Fruit fly (Drosophila melanogaster) whole organism, embryonic: Measurements from ENCODE around the gene Cnot4.

Experiments
- ATbp ChIP-seq: fragments of 200-800 bp; sonication (Bioruptor generic); optimal IDR thresholded peaks from 2 replicates; lab custom pipeline; 2017; ENCODE audit warnings: missing biosample characterization, mild to moderate bottlenecking, missing genetic modification characterization, missing genetic modification reagents
- Antp ChIP-seq: fragments of 200-800 bp; sonication (Bioruptor generic); optimal IDR thresholded peaks from 3 replicates; lab custom pipeline; 2016; ENCODE audit warnings: missing biosample characterization, missing genetic modification characterization
- CG10209 ChIP-seq: fragments of 200-800 bp; sonication (Bioruptor generic); optimal IDR thresholded peaks from 3 replicates; lab custom pipeline; 2017; ENCODE audit warnings: missing biosample characterization, mild to moderate bottlenecking, missing genetic modification characterization, missing genetic modification reagents
- CG10654 ChIP-seq: fragments of 200-800 bp; sonication (Bioruptor generic); optimal IDR thresholded peaks from 2 replicates; lab custom pipeline; 2016; ENCODE audit warnings: missing biosample characterization, missing genetic modification characterization
- CG10979 ChIP-seq: fragments of 200-800 bp; sonication (Bioruptor generic); optimal IDR thresholded peaks from 2 replicates; lab custom pipeline; 2018; ENCODE audit warnings: missing biosample characterization, mild to moderate bottlenecking, missing genetic modification characterization, moderate library complexity
- CG11247 ChIP-seq: fragments of 200-800 bp; sonication (Bioruptor generic); IDR thresholded peaks from 2 replicates; pipeline ENCODE4 v1.3.6; 2022; ENCODE audit warnings: missing biosample characterization, missing genetic modification characterization
- CG11723 ChIP-seq: fragments of 200-800 bp; sonication (Bioruptor generic); optimal IDR thresholded peaks from 2 replicates; lab custom pipeline; 2017; ENCODE audit warnings: missing biosample characterization, mild to moderate bottlenecking, missing genetic modification characterization
- CG12942 ChIP-seq: fragments of 200-800 bp; sonication (Bioruptor generic); optimal IDR thresholded peaks from 3 replicates; lab custom pipeline; 2016; ENCODE audit warnings: missing biosample characterization, missing genetic modification characterization
- CG14441 ChIP-seq: fragments of 200-800 bp; sonication (Bioruptor generic); IDR thresholded peaks from 2 replicates; pipeline ENCODE4 v1.3.6; 2022; ENCODE audit warnings: missing biosample characterization, missing genetic modification characterization
- CG15601 ChIP-seq: fragments of 200-800 bp; sonication (Bioruptor generic); optimal IDR thresholded peaks from 3 replicates; lab custom pipeline; 2019; ENCODE audit warnings: missing biosample characterization, mild to moderate bottlenecking, missing genetic modification characterization, moderate library complexity
- CG2202 ChIP-seq: fragments of 200-800 bp; sonication (Bioruptor generic); optimal IDR thresholded peaks from 2 replicates; lab custom pipeline; 2018; ENCODE audit warnings: missing biosample characterization, mild to moderate bottlenecking, missing genetic modification characterization
- CG2712 ChIP-seq: fragments of 200-800 bp; optimal IDR thresholded peaks from 3 replicates; lab custom pipeline; 2019; ENCODE audit warnings: missing biosample characterization, mild to moderate bottlenecking, missing genetic modification characterization, moderate library complexity
- CG2875 ChIP-seq: fragments of 200-800 bp; sonication (Bioruptor generic); optimal IDR thresholded peaks from 2 replicates; lab custom pipeline; 2017; ENCODE audit warnings: missing biosample characterization, mild to moderate bottlenecking, missing genetic modification characterization, missing genetic modification reagents
- CG32532 ChIP-seq: fragments of 200-800 bp; sonication (Bioruptor generic); IDR thresholded peaks from 2 replicates; pipeline ENCODE4 v1.3.6; 2022; ENCODE audit warnings: missing biosample characterization, missing genetic modification characterization
- CG34224 ChIP-seq: fragments of 200-800 bp; sonication (Bioruptor generic); IDR thresholded peaks from 3 replicates; pipeline ENCODE4 v1.3.6; 2022; ENCODE audit warnings: missing biosample characterization, missing genetic modification characterization; ENCODE audit not compliant: partially characterized antibody
- CG3726 ChIP-seq: fragments of 200-800 bp; sonication (Bioruptor generic); IDR thresholded peaks from 3 replicates; pipeline ENCODE4, ENCODE4 v1.3.6; 2022; ENCODE audit warnings: missing biosample characterization, missing genetic modification characterization
- CG3838 ChIP-seq: fragments of 200-800 bp; sonication (Bioruptor generic); optimal IDR thresholded peaks from 3 replicates; lab custom pipeline; 2016; ENCODE audit warnings: missing biosample characterization, missing genetic modification characterization
- CG3847 ChIP-seq: fragments of 200-800 bp; sonication (Bioruptor generic); IDR thresholded peaks from 2 replicates; pipeline ENCODE4 v1.3.6; 2022; ENCODE audit warnings: missing biosample characterization, missing genetic modification characterization
- CG5953 ChIP-seq: fragments of 200-800 bp; sonication (Bioruptor generic); IDR thresholded peaks from 2 replicates; pipeline ENCODE4 v1.3.6; 2022; ENCODE audit warnings: missing biosample characterization, missing genetic modification characterization
- CG6854 ChIP-seq: fragments of 200-800 bp; sonication (Bioruptor generic); optimal IDR thresholded peaks from 3 replicates; lab custom pipeline; 2017; ENCODE audit warnings: missing biosample characterization, mild to moderate bottlenecking, missing genetic modification characterization
- CG8089 ChIP-seq: fragments of 200-800 bp; sonication (Bioruptor generic); optimal IDR thresholded peaks from 3 replicates; lab custom pipeline; 2016; ENCODE audit warnings: missing biosample characterization, missing genetic modification characterization
- CG8765 ChIP-seq: fragments of 200-800 bp; sonication (Bioruptor generic); IDR thresholded peaks from 2 replicates; pipeline ENCODE4 v1.3.6; 2022; ENCODE audit warnings: missing biosample characterization, missing genetic modification characterization
- CG9437 ChIP-seq: fragments of 200-800 bp; sonication (Bioruptor generic); optimal IDR thresholded peaks from 2 replicates; lab custom pipeline; 2018; ENCODE audit warnings: missing biosample characterization, mild to moderate bottlenecking, missing genetic modification characterization
- CoRest ChIP-seq: fragments of 200-800 bp; sonication (Bioruptor generic); optimal IDR thresholded peaks from 3 replicates; lab custom pipeline; 2018; ENCODE audit warnings: missing biosample characterization, mild to moderate bottlenecking, missing genetic modification characterization, moderate library complexity
- Ets65A ChIP-seq: fragments of 200-800 bp; sonication (Bioruptor generic); peaks from one replicate; lab custom pipeline; 2016; ENCODE audit warnings: missing biosample characterization, missing genetic modification characterization
- Ets97D ChIP-seq: fragments of 200-800 bp; sonication (Bioruptor generic); optimal IDR thresholded peaks from 3 replicates; lab custom pipeline; 2016; ENCODE audit warnings: missing biosample characterization, missing genetic modification characterization
- Fer2 ChIP-seq: fragments of 200-800 bp; sonication (Bioruptor generic); optimal IDR thresholded peaks from 2 replicates; lab custom pipeline; 2018; ENCODE audit warnings: missing biosample characterization, mild to moderate bottlenecking, missing genetic modification characterization, moderate library complexity
- Hr78 ChIP-seq, 2 experiments: fragments of 200-800 bp in 1 of 2; fragments of >200 bp in 1 of 2; sonication (Bioruptor generic) in 1 of 2; optimal IDR thresholded peaks; 2 replicates each; lab custom pipeline; 2017 to 2019; ENCODE audit warnings: missing biosample characterization in 2 of 2, missing genetic modification characterization in 2 of 2, mild to moderate bottlenecking in 1 of 2, moderate library complexity in 1 of 2
- Max ChIP-seq: fragments of 200-800 bp; sonication (Bioruptor generic); optimal IDR thresholded peaks from 2 replicates; lab custom pipeline; 2016; ENCODE audit warnings: missing biosample characterization, mild to moderate bottlenecking, missing genetic modification characterization
- NK7.1 ChIP-seq: fragments of 200-800 bp; sonication (Bioruptor generic); optimal IDR thresholded peaks from 3 replicates; lab custom pipeline; 2016; ENCODE audit warnings: missing biosample characterization, missing genetic modification characterization
- Nf-YB ChIP-seq: fragments of 200-800 bp; sonication (Bioruptor generic); optimal IDR thresholded peaks from 3 replicates; lab custom pipeline; 2019; ENCODE audit warnings: missing biosample characterization, mild to moderate bottlenecking, missing genetic modification characterization, moderate library complexity
- TFAM ChIP-seq: fragments of 200-800 bp; sonication (Bioruptor generic); optimal IDR thresholded peaks from 2 replicates; lab custom pipeline; 2017; ENCODE audit warnings: missing biosample characterization, missing genetic modification characterization, inconsistent platforms
- Vsx1 ChIP-seq: fragments of 200-800 bp; sonication (Bioruptor generic); optimal IDR thresholded peaks from 2 replicates; lab custom pipeline; 2017; ENCODE audit warnings: missing biosample characterization, mild to moderate bottlenecking, missing genetic modification characterization, missing genetic modification reagents
- Xbp1 ChIP-seq: fragments of 200-800 bp; sonication (Bioruptor generic); optimal IDR thresholded peaks from 3 replicates; lab custom pipeline; 2016; ENCODE audit warnings: missing biosample characterization, mild to moderate bottlenecking, missing genetic modification characterization
- ap ChIP-seq: fragments of 200-800 bp; sonication (Bioruptor generic); IDR thresholded peaks from 2 replicates; pipeline ENCODE4 v1.3.6; 2022; ENCODE audit warnings: missing biosample characterization, missing genetic modification characterization
- ara ChIP-seq: fragments of 200-800 bp; sonication (Bioruptor generic); IDR thresholded peaks from 2 replicates; pipeline ENCODE4 v1.3.6; 2022; ENCODE audit warnings: missing biosample characterization, missing genetic modification characterization
- chif ChIP-seq, 2 experiments: fragments of 200-800 bp; sonication (Bioruptor generic); optimal IDR thresholded peaks; 3 replicates each; lab custom pipeline; 2016; ENCODE audit warnings: missing biosample characterization in 2 of 2, missing genetic modification characterization in 2 of 2
- croc ChIP-seq: fragments of 200-800 bp; sonication (Bioruptor generic); conservative IDR thresholded peaks from 3 replicates; pipeline ENCODE4 v1.3.6; 2022; ENCODE audit warnings: missing biosample characterization, missing genetic modification characterization
- dpn ChIP-seq, 2 experiments: fragments of 200-800 bp; sonication (Bioruptor generic); optimal IDR thresholded peaks; 3 replicates each; lab custom pipeline; 2016; ENCODE audit warnings: missing biosample characterization in 2 of 2, missing genetic modification characterization in 2 of 2
- ewg ChIP-seq: fragments of 200-800 bp; sonication (Bioruptor generic); optimal IDR thresholded peaks from 3 replicates; lab custom pipeline; 2017; ENCODE audit warnings: mild to moderate bottlenecking, missing biosample characterization, missing genetic modification reagents, missing genetic modification characterization
- hkb ChIP-seq, 2 experiments: fragments of 200-800 bp in 1 of 2; fragments of >200 bp in 1 of 2; sonication (Bioruptor generic) in 1 of 2; IDR thresholded peaks in 1 of 2; optimal IDR thresholded peaks in 1 of 2; 2 replicates each; pipeline versions ENCODE4 v1.3.6 to Lab custom; 2017 to 2022; ENCODE audit warnings: missing biosample characterization in 1 of 2, missing genetic modification characterization in 1 of 2
- ken ChIP-seq: fragments of 200-800 bp; sonication (Bioruptor generic); IDR thresholded peaks from 3 replicates; pipeline ENCODE4 v1.3.6; 2022; ENCODE audit warnings: missing biosample characterization, missing genetic modification characterization
- lbe ChIP-seq: fragments of 200-800 bp; sonication (Bioruptor generic); optimal IDR thresholded peaks from 2 replicates; lab custom pipeline; 2016; ENCODE audit warnings: missing biosample characterization, mild to moderate bottlenecking, missing genetic modification characterization
- lola ChIP-seq, 3 experiments: fragments of >200 bp in 2 of 3; fragments of 200-800 bp in 1 of 3; sonication (Bioruptor generic) in 1 of 3; optimal IDR thresholded peaks; 2 replicates each; lab custom pipeline; 2017 to 2019; ENCODE audit warnings: missing biosample characterization in 3 of 3, missing genetic modification characterization in 3 of 3, mild to moderate bottlenecking in 1 of 3, moderate library complexity in 1 of 3
- nmo ChIP-seq: fragments of 200-800 bp; sonication (Bioruptor generic); optimal IDR thresholded peaks from 2 replicates; lab custom pipeline; 2018; ENCODE audit warnings: missing biosample characterization, mild to moderate bottlenecking, missing genetic modification characterization, moderate library complexity
- org-1 ChIP-seq: fragments of 200-800 bp; sonication (Bioruptor generic); optimal IDR thresholded peaks from 2 replicates; lab custom pipeline; 2017; ENCODE audit warnings: missing biosample characterization, missing genetic modification characterization
- sens ChIP-seq: fragments of 200-800 bp; sonication (Bioruptor generic); peaks from one replicate; lab custom pipeline; 2016; ENCODE audit warnings: missing biosample characterization, missing genetic modification characterization
- stc ChIP-seq: fragments of 200-800 bp; sonication (Bioruptor generic); IDR thresholded peaks from 2 replicates; pipeline ENCODE4 v1.3.6; 2022; ENCODE audit warnings: missing biosample characterization, missing genetic modification characterization
- stwl ChIP-seq: fragments of 200-800 bp; sonication (Bioruptor generic); optimal IDR thresholded peaks from 3 replicates; lab custom pipeline; 2018; ENCODE audit warnings: missing biosample characterization, mild to moderate bottlenecking, missing genetic modification characterization, moderate library complexity
- sug ChIP-seq: fragments of 200-800 bp; optimal IDR thresholded peaks from 2 replicates; lab custom pipeline; 2019; ENCODE audit warnings: missing biosample characterization, mild to moderate bottlenecking, missing genetic modification characterization, moderate library complexity
- zen2 ChIP-seq: fragments of 200-800 bp; sonication (Bioruptor generic); IDR thresholded peaks from 3 replicates; pipeline ENCODE4 v1.3.6; 2022; ENCODE audit warnings: missing biosample characterization, missing genetic modification characterization; ENCODE audit not compliant: partially characterized antibody
- zfh1 ChIP-seq: fragments of 200-800 bp; sonication (Bioruptor generic); IDR thresholded peaks from 3 replicates; pipeline ENCODE4 v1.3.6; 2022; ENCODE audit warnings: missing biosample characterization, missing genetic modification characterization

Cnot4 gene

dm6 chr2L:10435606-10436160, 39.2 kb downstream of the Cnot4 start, which contains the start of the genes TBC1D16 and holn1 (continued):
- no peak for TF ChIP-seq sug (tag; lab: Kevin White, UChicago)
- no peak for TF ChIP-seq CG2202 (tag; lab: Kevin White, UChicago)
- peak; percentile 85 for TF ChIP-seq ewg
- TF ChIP-seq chif (GFP tag; optimal IDR thresholded peaks at IDR 0.05; lab: Kevin White, UChicago), result no peak
- TF ChIP-seq lbe (GFP tag; lab: Kevin White, UChicago), result no peak
- no peak for TF ChIP-seq CG8089 (GFP tag; lab: Kevin White, UChicago)
- no peak for TF ChIP-seq TFAM (GFP tag; lab: Kevin White, UChicago)
- TF ChIP-seq CG10654, result no peak
- no peak for TF ChIP-seq CG10209
- TF ChIP-seq ATbp (GFP tag; lab: Kevin White, UChicago), result no peak
- TF ChIP-seq CG10979 (tag; lab: Kevin White, UChicago), result no peak
- TF ChIP-seq CG6854, result no peak
- TF ChIP-seq ken (GFP tag; lab: Robert Waterston, UW), result no peak
- TF ChIP-seq CG8765, result no peak
- TF ChIP-seq lola (GFP tag; optimal IDR thresholded peaks at IDR 0.05; lab: Kevin White, UChicago), result no peak
- TF ChIP-seq Antp, result no peak
- peak; percentile 15 for TF ChIP-seq nmo (GFP tag; lab: Kevin White, UChicago)
- TF ChIP-seq Xbp1 (GFP tag; lab: Kevin White, UChicago), result no peak
- TF ChIP-seq sens (GFP tag; lab: Kevin White, UChicago), result no peak
- TF ChIP-seq croc (GFP tag; lab: Robert Waterston, UW), result no peak
- TF ChIP-seq CG3838 (GFP tag; lab: Kevin White, UChicago), result no peak
- TF ChIP-seq hkb (optimal IDR thresholded peaks at IDR 0.05; lab: Kevin White, UChicago), result no peak
- no peak for TF ChIP-seq hkb (GFP tag; IDR thresholded peaks at IDR 0.05; lab: Robert Waterston, UW)
- TF ChIP-seq CG11723, result no peak
- TF ChIP-seq ap (GFP tag; lab: Robert Waterston, UW), result no peak
- TF ChIP-seq CG14441 (GFP tag; lab: Robert Waterston, UW), result no peak
- TF ChIP-seq zfh1 (GFP tag; lab: Robert Waterston, UW), result no peak
- TF ChIP-seq CG3847 (GFP tag; lab: Robert Waterston, UW), result no peak
- no peak for TF ChIP-seq Ets65A (GFP tag; lab: Kevin White, UChicago)
- TF ChIP-seq CG3726, result no peak
- TF ChIP-seq org-1, result no peak
- TF ChIP-seq Hr78 (GFP tag; optimal IDR thresholded peaks at IDR 0.05; lab: Kevin White, UChicago), result no peak
- peak; percentile 44 for TF ChIP-seq stwl (tag; lab: Kevin White, UChicago)
- TF ChIP-seq NK7.1 (GFP tag; lab: Kevin White, UChicago), result no peak
- peak; percentile 30 for TF ChIP-seq CG2712 (tag; lab: Kevin White, UChicago)
- no peak for TF ChIP-seq CG12942 (GFP tag; lab: Kevin White, UChicago)
- TF ChIP-seq CG11247 (GFP tag; lab: Robert Waterston, UW), result no peak
- peak; percentile 5; the same call in 1 of the 3 replicates for TF ChIP-seq zen2
- no peak for TF ChIP-seq CG15601 (tag; lab: Kevin White, UChicago)
- TF ChIP-seq Vsx1 (GFP tag; lab: Kevin White, UChicago), result no peak
- TF ChIP-seq, all 482 proteins: peak for 51

dm6 chr2L:10437317-10437716, 40.8 kb downstream of the Cnot4 start, which contains the start of gene STUB1:
Gene STUB1, plus strand, starts transcription at chr2L:10437548.
- TF ChIP-seq CG32532 (no peak), CoRest (peak; percentile 28), CG5953 (no peak), CG2875 (GFP tag; lab: Kevin White, UChicago) (no peak), CG34224 (peak; percentile 98), stc (GFP tag; lab: Robert Waterston, UW) (no peak), Ets97D (peak; percentile 42), Max (no peak), CG9437 (GFP tag; lab: Kevin White, UChicago) (no peak), ara (no peak), CG11247 (GFP tag; lab: Robert Waterston, UW) (no peak), Fer2 (no peak), dpn (GFP tag; optimal IDR thresholded peaks at IDR 0.05; lab: Kevin White, UChicago) (peak in 1 of 2 experiments; percentile 14), Nf-YB (GFP tag; lab: Kevin White, UChicago) (no peak)
